Worm (Caenorhabditis elegans): Measurements from ENCODE around the gene F46C3.2.
A peak's percentile ranks its signal among the peaks of the same experiment; 100 is the strongest.

F46C3.2 gene

ce11 chrX:11368417-11368816 is 50.1 kb downstream of the F46C3.2 start, which contains the start of gene ttyh-1:
Gene ttyh-1 (plus strand): TSS chrX:11368717.
- TF ChIP-seq daf-8 (GFP tag; IDR thresholded peaks at IDR 0.05): no peak
- TF ChIP-seq nhr-10 (tag; optimal IDR thresholded peaks at IDR 0.05): no peak
- TF ChIP-seq lin-29 (GFP tag; IDR thresholded peaks at IDR 0.05): no peak
- no peak for TF ChIP-seq T26A8.4 (GFP tag; IDR thresholded peaks at IDR 0.05)
- TF ChIP-seq tra-1 (GFP tag; IDR thresholded peaks at IDR 0.05): no peak
- no peak for TF ChIP-seq ceh-32 (tag; optimal IDR thresholded peaks at IDR 0.05; ENCODE audit: poor library complexity)
- no peak for TF ChIP-seq mxl-3 (GFP tag; optimal IDR thresholded peaks at IDR 0.05)
- TF ChIP-seq aly-2 (tag; optimal IDR thresholded peaks at IDR 0.05): no peak
- no peak for TF ChIP-seq aha-1 (tag)
- no peak for TF ChIP-seq daf-16 (GFP tag; optimal IDR thresholded peaks at IDR 0.05)
- no peak for TF ChIP-seq daf-16 (tag; optimal IDR thresholded peaks at IDR 0.05)
- TF ChIP-seq unc-130 (GFP tag; optimal IDR thresholded peaks at IDR 0.05): no peak
- TF ChIP-seq nhr-102 (tag; optimal IDR thresholded peaks at IDR 0.05): no peak
- no peak for TF ChIP-seq mes-2 (tag; optimal IDR thresholded peaks at IDR 0.05; ENCODE audit: poor library complexity, severe bottlenecking)

- TF ChIP-seq ces-1 (GFP tag; optimal IDR thresholded peaks at IDR 0.05) (no peak), hmg-1.1 (GFP tag; IDR thresholded peaks at IDR 0.05) (peak; percentile 29; the same call in 1 of the 2 replicates), rbr-2 (tag; optimal IDR thresholded peaks at IDR 0.05) (no peak), ceh-62 (tag; optimal IDR thresholded peaks at IDR 0.05) (no peak), Y48G9A.11 (GFP tag; IDR thresholded peaks at IDR 0.05) (no peak), lin-29 (GFP tag; IDR thresholded peaks at IDR 0.05) (no peak), aly-2 (tag; optimal IDR thresholded peaks at IDR 0.05) (no peak), nhr-111 (GFP tag; optimal IDR thresholded peaks at IDR 0.05) (no peak)
These were observed 50.9 kb downstream of the F46C3.2 start for ce11 chrX:11367640-11368039.

ce11 chrX:11367087-11367486 is 51.5 kb downstream of the F46C3.2 start:
- TF ChIP-seq daf-16 (GFP tag; optimal IDR thresholded peaks at IDR 0.05) (peak in 1 of 2 experiments; percentile 88), daf-16 (tag; optimal IDR thresholded peaks at IDR 0.05) (peak; percentile 60), dmd-6 (GFP tag; IDR thresholded peaks at IDR 0.05) (peak; percentile 11; the same call in 1 of the 2 replicates), nhr-28 (tag; optimal IDR thresholded peaks at IDR 0.05) (peak; percentile 73), aha-1 (tag) (peak; percentile 49), dve-1 (tag; optimal IDR thresholded peaks at IDR 0.05; ENCODE audit: insufficient read depth) (peak; percentile 20), ama-1 (optimal IDR thresholded peaks at IDR 0.05) (no peak), Y105C5A.15 (GFP tag; IDR thresholded peaks at IDR 0.05) (no peak)

Data from whole organism, L4 larva.